Fruit fly (Drosophila melanogaster): ENCODE measurements around the gene for.

for gene

DNA sequence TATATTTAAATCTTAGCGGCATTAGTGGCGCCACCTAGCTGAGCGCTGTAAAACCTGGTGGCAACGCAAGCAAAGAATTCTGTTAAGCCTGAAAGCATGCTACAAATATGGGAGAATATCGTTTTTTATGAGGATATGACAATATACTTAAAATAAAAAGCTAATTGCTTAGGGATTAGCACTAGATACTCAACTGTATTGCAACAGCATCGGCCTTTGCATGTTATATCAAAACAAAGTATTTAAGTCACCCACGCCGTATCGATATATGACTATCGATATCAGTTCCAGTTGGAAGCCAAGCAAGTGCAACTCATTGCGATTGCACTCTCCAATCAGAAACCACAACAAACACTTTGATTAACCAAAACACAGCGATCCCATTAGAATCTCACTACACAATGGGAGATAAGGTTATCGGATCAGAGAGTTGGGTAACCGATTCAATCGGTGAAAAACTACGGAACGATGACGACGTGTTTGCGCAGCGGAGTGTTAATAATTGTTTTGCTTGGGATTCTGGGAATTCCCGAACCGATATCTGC, 37.9 kb downstream of the for start, which contains the start of gene Ugt36A1:
Ugt36A1 (plus strand) TSS at position 280 of the 545 bp plus-strand sequence.
- no peak for TF ChIP-seq pum (GFP tag; optimal IDR thresholded peaks at IDR 0.05)
- TF ChIP-seq fd64A (GFP tag; optimal IDR thresholded peaks at IDR 0.05) = no peak
- TF ChIP-seq pb (GFP tag; optimal IDR thresholded peaks at IDR 0.05) = no peak
- peak; percentile 66 for TF ChIP-seq CG2129 (GFP tag; IDR thresholded peaks at IDR 0.05; ENCODE audit: partially characterized antibody)
- no peak for TF ChIP-seq CG1602 (GFP tag; optimal IDR thresholded peaks at IDR 0.05)
- TF ChIP-seq CG10267 (tag; optimal IDR thresholded peaks at IDR 0.05) = no peak
- no peak for TF ChIP-seq sisA (GFP tag; IDR thresholded peaks at IDR 0.05)
- TF ChIP-seq prd (optimal IDR thresholded peaks at IDR 0.05) = no peak
- TF ChIP-seq prd (GFP tag; IDR thresholded peaks at IDR 0.05) = no peak
- no peak for TF ChIP-seq Bdp1 (GFP tag; optimal IDR thresholded peaks at IDR 0.05)
- no peak for TF ChIP-seq Fer1 (GFP tag; optimal IDR thresholded peaks at IDR 0.05)
- TF ChIP-seq CG10979 (tag; optimal IDR thresholded peaks at IDR 0.05) = no peak
- TF ChIP-seq ewg (GFP tag; optimal IDR thresholded peaks at IDR 0.05) = no peak
- TF ChIP-seq slp2 (GFP tag; optimal IDR thresholded peaks at IDR 0.05) = no peak
- TF ChIP-seq klu (GFP tag; IDR thresholded peaks at IDR 0.05) = no peak
- peak; percentile 99 to 100 for TF ChIP-seq insv (GFP tag; optimal IDR thresholded peaks at IDR 0.05)
- no peak for TF ChIP-seq CG10654 (GFP tag; optimal IDR thresholded peaks at IDR 0.05)
- no peak for TF ChIP-seq CkIIα-i1 (GFP tag; IDR thresholded peaks at IDR 0.05)
- no peak for TF ChIP-seq fru (optimal IDR thresholded peaks at IDR 0.05)
- peak; percentile 72 for TF ChIP-seq Bgb (GFP tag; IDR thresholded peaks at IDR 0.05; ENCODE audit: partially characterized antibody)
- TF ChIP-seq ERR (GFP tag; optimal IDR thresholded peaks at IDR 0.05) = no peak
- no peak for TF ChIP-seq CG2202 (tag; optimal IDR thresholded peaks at IDR 0.05)
- TF ChIP-seq CG12744 (GFP tag; optimal IDR thresholded peaks at IDR 0.05) = no peak
- TF ChIP-seq Ets97D (GFP tag; optimal IDR thresholded peaks at IDR 0.05) = no peak
- TF ChIP-seq Neu2 (GFP tag; optimal IDR thresholded peaks at IDR 0.05; ENCODE audit: borderline replicate concordance) = no peak
- peak; percentile 62 for TF ChIP-seq run (tag; optimal IDR thresholded peaks at IDR 0.05)
- TF ChIP-seq CG13287 (GFP tag; IDR thresholded peaks at IDR 0.05; ENCODE audit: partially characterized antibody) = peak; percentile 91
- peak; percentile 56 for TF ChIP-seq Nf-YB (GFP tag; optimal IDR thresholded peaks at IDR 0.05)
- peak; percentile 81 for TF ChIP-seq unc-4 (GFP tag; IDR thresholded peaks at IDR 0.05; ENCODE audit: partially characterized antibody)
- no peak for TF ChIP-seq CG1792 (GFP tag; optimal IDR thresholded peaks at IDR 0.05)
- no peak for TF ChIP-seq eyg (GFP tag; optimal IDR thresholded peaks at IDR 0.05)
- no peak for TF ChIP-seq CG2199 (GFP tag; IDR thresholded peaks at IDR 0.05)
- TF ChIP-seq nerfin-2 (GFP tag; IDR thresholded peaks at IDR 0.05; ENCODE audit: partially characterized antibody) = no peak
- no peak for TF ChIP-seq yki (optimal IDR thresholded peaks at IDR 0.05)
- TF ChIP-seq CG7963 (GFP tag; IDR thresholded peaks at IDR 0.05; ENCODE audit: partially characterized antibody) = peak; percentile 86
- TF ChIP-seq chm (GFP tag; IDR thresholded peaks at IDR 0.05) = no peak
- TF ChIP-seq CG14965 (GFP tag; optimal IDR thresholded peaks at IDR 0.05; ENCODE audit: borderline replicate concordance) = no peak
- no peak for TF ChIP-seq CG6813 (GFP tag; optimal IDR thresholded peaks at IDR 0.05)
- peak; percentile 71 for TF ChIP-seq exex (tag; optimal IDR thresholded peaks at IDR 0.05)
- no peak for TF ChIP-seq CG2120 (GFP tag; optimal IDR thresholded peaks at IDR 0.05)
- peak; percentile 92 for TF ChIP-seq Doc3 (GFP tag; IDR thresholded peaks at IDR 0.05; ENCODE audit: partially characterized antibody)
- TF ChIP-seq CG9797 (GFP tag; optimal IDR thresholded peaks at IDR 0.05) = no peak
- TF ChIP-seq usp (GFP tag; optimal IDR thresholded peaks at IDR 0.05) = no peak
- TF ChIP-seq corto (GFP tag; optimal IDR thresholded peaks at IDR 0.05) = no peak
- no peak for TF ChIP-seq cg (GFP tag; optimal IDR thresholded peaks at IDR 0.05)
- TF ChIP-seq wor (GFP tag; IDR thresholded peaks at IDR 0.05) = no peak
- no peak for TF ChIP-seq CG13624 (GFP tag; optimal IDR thresholded peaks at IDR 0.05)
- no peak for TF ChIP-seq ranshi (GFP tag; IDR thresholded peaks at IDR 0.05)
- no peak for TF ChIP-seq pan (optimal IDR thresholded peaks at IDR 0.05)
- TF ChIP-seq pan (GFP tag; optimal IDR thresholded peaks at IDR 0.05 in 1 of 2, IDR thresholded peaks at IDR 0.05 in 1 of 2) = no peak
- no peak for TF ChIP-seq fd96Cb (tag; optimal IDR thresholded peaks at IDR 0.05)
- TF ChIP-seq CG10543 (GFP tag; optimal IDR thresholded peaks at IDR 0.05) = no peak
